Fruit fly (Drosophila melanogaster) whole organism, wandering third instar larva: Measurements from ENCODE around the gene CG15394.

Experiments
- Hr78 ChIP-seq: fragments of >200 bp; optimal IDR thresholded peaks from 2 replicates; lab custom pipeline; 2017; ENCODE audit warnings: missing biosample characterization, missing genetic modification characterization
- Mio ChIP-seq: sonication (Bioruptor generic); optimal IDR thresholded peaks from 2 replicates; lab custom pipeline; 2016; ENCODE audit warnings: missing biosample characterization, missing genetic modification characterization
- N ChIP-seq: fragments of >200 bp; optimal IDR thresholded peaks from 2 replicates; lab custom pipeline; 2018; ENCODE audit warnings: missing biosample characterization, missing external identifiers, missing genetic modification characterization
- brk ChIP-seq: fragments of 200-800 bp; sonication (Bioruptor generic); optimal IDR thresholded peaks from 2 replicates; lab custom pipeline; 2016; ENCODE audit warnings: missing biosample characterization, mild to moderate bottlenecking, missing genetic modification characterization
- fru ChIP-seq: fragments of 200-800 bp; sonication (Bioruptor generic); optimal IDR thresholded peaks from 3 replicates; lab custom pipeline; 2016; ENCODE audit warnings: missing biosample characterization, mild to moderate bottlenecking, missing genetic modification characterization
- h ChIP-seq: fragments of 200-800 bp; sonication (Bioruptor generic); optimal IDR thresholded peaks from 3 replicates; lab custom pipeline; 2016; ENCODE audit warnings: missing biosample characterization, mild to moderate bottlenecking, missing genetic modification characterization
- pan ChIP-seq: fragments of >200 bp; optimal IDR thresholded peaks from 2 replicates; lab custom pipeline; 2017
- sage ChIP-seq: fragments of 200-800 bp; sonication (Bioruptor generic); optimal IDR thresholded peaks from 2 replicates; lab custom pipeline; 2016; ENCODE audit warnings: missing biosample characterization, mild to moderate bottlenecking, missing genetic modification characterization

DNA sequence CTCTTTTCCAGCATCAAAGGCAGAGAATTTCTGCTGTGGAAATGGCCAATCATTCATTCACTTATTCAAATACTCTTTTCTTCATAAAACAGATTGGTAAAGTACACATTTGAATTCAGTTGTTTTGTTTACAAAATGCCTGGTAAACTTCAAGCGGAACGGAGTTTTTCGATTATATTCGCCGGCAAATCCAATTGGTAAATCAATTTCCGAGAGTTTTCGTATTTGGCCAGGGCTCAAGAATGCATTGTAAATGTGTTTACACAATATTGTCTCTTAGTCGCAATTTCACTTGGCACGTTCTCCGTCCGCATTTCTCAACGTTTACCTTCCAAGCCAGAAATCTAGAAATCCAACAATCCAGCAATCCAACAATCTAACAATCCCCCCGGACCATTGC, 28.2 kb downstream of the CG15394 start, which contains the start of gene CG43403:
- no peak for TF ChIP-seq pan (lab: Kevin White, UChicago)
- TF ChIP-seq sage (GFP tag; lab: Kevin White, UChicago), result no peak
- TF ChIP-seq Hr78 (GFP tag; lab: Kevin White, UChicago), result no peak
- TF ChIP-seq N, result no peak
- TF ChIP-seq h (GFP tag; lab: Kevin White, UChicago), result no peak
- TF ChIP-seq fru (GFP tag; lab: Kevin White, UChicago), result no peak
- no peak for TF ChIP-seq Mio (GFP tag; lab: Kevin White, UChicago)
- TF ChIP-seq brk, result no peak
